Fruit fly (Drosophila melanogaster) whole organism, wandering third instar larva: ENCODE results near the gene CG12643.

Experiments used
- Abd-B ChIP-seq: fragments of >200 bp; optimal IDR thresholded peaks from 2 replicates; lab custom pipeline; 2017; ENCODE audit warnings: missing biosample characterization, missing genetic modification characterization
- CrebA ChIP-seq: fragments of 200-800 bp; sonication (Bioruptor generic); optimal IDR thresholded peaks from 2 replicates; lab custom pipeline; 2016; ENCODE audit warnings: missing biosample characterization, mild to moderate bottlenecking, missing genetic modification characterization, borderline replicate concordance
- Myc ChIP-seq: fragments of >200 bp; optimal IDR thresholded peaks from 2 replicates; lab custom pipeline; 2017
- OdsH ChIP-seq: fragments of 200-800 bp; sonication (Bioruptor generic); optimal IDR thresholded peaks from 2 replicates; lab custom pipeline; 2016; ENCODE audit warnings: missing biosample characterization, mild to moderate bottlenecking, missing genetic modification characterization
- h ChIP-seq: fragments of 200-800 bp; sonication (Bioruptor generic); optimal IDR thresholded peaks from 3 replicates; lab custom pipeline; 2016; ENCODE audit warnings: missing biosample characterization, mild to moderate bottlenecking, missing genetic modification characterization
- lola ChIP-seq: fragments of >200 bp; optimal IDR thresholded peaks from 2 replicates; lab custom pipeline; 2017; ENCODE audit warnings: missing biosample characterization, missing genetic modification characterization
- psq ChIP-seq: fragments of 200-800 bp; sonication (Bioruptor generic); optimal IDR thresholded peaks from 3 replicates; lab custom pipeline; 2017; ENCODE audit warnings: missing biosample characterization, mild to moderate bottlenecking, missing genetic modification characterization, moderate library complexity

DNA sequence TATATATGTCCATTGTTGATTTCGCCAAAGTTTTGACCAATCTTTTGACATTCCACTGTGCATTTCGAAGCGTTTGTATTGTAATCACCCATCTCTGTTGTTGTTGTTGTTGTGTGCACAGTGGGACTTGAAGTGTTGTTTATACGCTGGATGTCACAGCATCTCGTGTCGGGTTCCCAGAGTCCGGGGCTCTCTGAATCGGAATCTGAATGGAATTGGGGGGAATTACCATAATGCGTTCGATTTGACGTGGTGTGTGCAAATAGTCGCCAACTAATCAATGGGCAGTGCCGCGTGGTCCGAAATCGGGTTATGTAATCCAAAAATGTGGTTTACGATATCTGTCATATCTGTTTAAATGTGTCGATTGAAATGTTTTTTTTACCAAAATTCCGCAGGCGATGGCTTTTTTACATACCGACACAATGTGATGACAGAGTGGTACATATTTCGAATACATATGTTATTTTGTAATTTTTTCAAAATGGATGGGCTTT, 31.0 kb downstream of the CG12643 start:
- TF ChIP-seq psq (GFP tag; lab: Kevin White, UChicago) (no peak), h (GFP tag; lab: Kevin White, UChicago) (no peak), lola (GFP tag; lab: Kevin White, UChicago) (no peak), OdsH (GFP tag; lab: Kevin White, UChicago) (no peak), CrebA (GFP tag; lab: Kevin White, UChicago) (no peak), Abd-B (GFP tag; lab: Kevin White, UChicago) (no peak), Myc (no peak)
